Worm (Caenorhabditis elegans): Measurements from ENCODE around the gene C25G4.3.

DNA sequence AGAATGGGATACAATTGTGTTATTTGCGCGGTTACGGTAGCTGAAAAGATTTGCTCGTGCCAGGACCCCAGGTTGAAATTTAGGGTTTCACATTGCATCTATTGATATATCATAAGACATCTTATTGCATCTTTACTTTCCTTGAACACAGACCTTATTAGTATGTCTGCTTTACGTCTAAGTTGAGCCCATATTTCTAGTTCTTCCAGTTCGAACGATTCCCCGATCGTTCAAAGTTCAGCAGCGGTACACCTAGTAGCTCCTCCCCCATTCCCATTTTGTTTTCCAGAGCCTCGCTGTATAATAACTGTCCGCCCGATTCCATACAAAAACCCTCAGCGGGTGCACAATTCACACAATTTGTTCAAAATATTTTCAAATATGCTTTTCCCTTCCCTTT is 4.0 kb downstream of the C25G4.3 start, which contains the start of gene C25G4.17:
- TF ChIP-seq snpc-1.1 (tag; optimal IDR thresholded peaks at IDR 0.05; ENCODE audit: insufficient read depth) (no peak), bed-2 (GFP tag; IDR thresholded peaks at IDR 0.05) (no peak), T26A5.8 (tag; optimal IDR thresholded peaks at IDR 0.05) (no peak), Y79H2A.3 (GFP tag; conservative IDR thresholded peaks at IDR 0.05) (no peak), snpc-4 (GFP tag; optimal IDR thresholded peaks at IDR 0.05) (no peak), snpc-4 (tag; optimal IDR thresholded peaks at IDR 0.05) (no peak)

All from whole organism, young adult.